Worm (Caenorhabditis elegans) whole organism, young adult: Measurements from ENCODE around the gene Y82E9BR.20.

Source experiments
- B0336.3 ChIP-seq: fragments of 200-800 bp; sonication (Bioruptor generic); IDR thresholded peaks from 2 replicates; pipeline ENCODE4 v1.3.6; 2022; ENCODE audit warnings: missing genetic modification characterization, missing compliant biosample characterization
- C17E4.6 ChIP-seq: fragments of 200-800 bp; sonication (Bioruptor generic); IDR thresholded peaks from 2 replicates; pipeline ENCODE4 v1.3.6; 2022; ENCODE audit warnings: missing genetic modification reagents, missing genetic modification characterization, missing compliant biosample characterization
- D2030.7 ChIP-seq: fragments of 200-800 bp; sonication (Bioruptor generic); IDR thresholded peaks from 2 replicates; pipeline ENCODE4 v1.3.6; 2022; ENCODE audit warnings: missing genetic modification reagents, missing genetic modification characterization, missing compliant biosample characterization
- F39B2.1 ChIP-seq: fragments of 200-800 bp; sonication (Bioruptor generic); IDR thresholded peaks from 2 replicates; pipeline ENCODE4 v1.3.6; 2022; ENCODE audit warnings: missing genetic modification reagents, missing genetic modification characterization, missing compliant biosample characterization
- F55B11.4 ChIP-seq: sonication (generic microtip); optimal IDR thresholded peaks from 2 replicates; lab custom pipeline; 2016; ENCODE audit warnings: missing compliant biosample characterization, missing genetic modification characterization, borderline replicate concordance; ENCODE audit not compliant: insufficient read depth
- Y67H2A.10 ChIP-seq: fragments of 200-800 bp; sonication (Bioruptor generic); conservative IDR thresholded peaks from 2 replicates; pipeline ENCODE4 v1.3.6; 2022; ENCODE audit warnings: missing genetic modification reagents, missing genetic modification characterization, missing compliant biosample characterization
- Y79H2A.3 ChIP-seq: fragments of 200-800 bp; sonication (Bioruptor generic); conservative IDR thresholded peaks from 2 replicates; pipeline ENCODE4 v1.3.6; 2022; ENCODE audit warnings: missing genetic modification reagents, missing genetic modification characterization, missing compliant biosample characterization
- atf-7 ChIP-seq: sonication (generic microtip); optimal IDR thresholded peaks from 2 replicates; lab custom pipeline; 2017; ENCODE audit warnings: mild to moderate bottlenecking, missing genetic modification characterization, missing compliant biosample characterization
- attf-3 ChIP-seq: fragments of 200-800 bp; sonication (Bioruptor generic); conservative IDR thresholded peaks from 2 replicates; pipeline ENCODE4 v1.3.6; 2022; ENCODE audit warnings: missing genetic modification reagents, missing genetic modification characterization, missing compliant biosample characterization
- attf-5 ChIP-seq: fragments of 200-800 bp; sonication (Bioruptor generic); optimal IDR thresholded peaks from 2 replicates; lab custom pipeline; 2018; ENCODE audit warnings: mild to moderate bottlenecking, missing genetic modification characterization, missing compliant biosample characterization
- cebp-2 ChIP-seq: fragments of 200-800 bp; sonication (Bioruptor generic); IDR thresholded peaks from 2 replicates; pipeline ENCODE4 v1.3.6; 2022; ENCODE audit warnings: missing genetic modification characterization, missing compliant biosample characterization
- ceh-91 ChIP-seq: fragments of 200-800 bp; sonication (Bioruptor generic); IDR thresholded peaks from 2 replicates; pipeline ENCODE4 v1.3.6; 2022; ENCODE audit warnings: missing genetic modification reagents, missing genetic modification characterization, missing compliant biosample characterization
- egrh-3 ChIP-seq: fragments of 200-800 bp; sonication (Bioruptor generic); IDR thresholded peaks from 2 replicates; pipeline ENCODE4 v1.3.6; 2022; ENCODE audit warnings: missing genetic modification reagents, missing genetic modification characterization, missing compliant biosample characterization
- ekl-4 ChIP-seq: fragments of 200-800 bp; sonication (Bioruptor generic); IDR thresholded peaks from 2 replicates; pipeline ENCODE4 v1.3.6; 2022; ENCODE audit warnings: missing genetic modification reagents, missing genetic modification characterization, missing compliant biosample characterization
- ets-4 ChIP-seq: fragments of 200-800 bp; sonication (Bioruptor generic); optimal IDR thresholded peaks from 2 replicates; lab custom pipeline; 2018; ENCODE audit warnings: mild to moderate bottlenecking, missing genetic modification characterization, missing compliant biosample characterization
- gei-17 ChIP-seq: fragments of 200-800 bp; sonication (Bioruptor generic); optimal IDR thresholded peaks from 2 replicates; lab custom pipeline; 2018; ENCODE audit warnings: mild to moderate bottlenecking, missing genetic modification characterization, missing compliant biosample characterization
- hlh-26 ChIP-seq: fragments of 200-800 bp; sonication (Bioruptor generic); conservative IDR thresholded peaks from 2 replicates; pipeline ENCODE4 v1.3.6; 2022; ENCODE audit warnings: missing genetic modification reagents, missing genetic modification characterization, missing compliant biosample characterization
- hsf-1 ChIP-seq: fragments of 200-800 bp; sonication (Bioruptor generic); IDR thresholded peaks from 2 replicates; pipeline ENCODE4 v1.3.6; 2022; ENCODE audit warnings: missing genetic modification reagents, missing genetic modification characterization, missing compliant biosample characterization
- let-526 ChIP-seq: fragments of 200-800 bp; sonication (Bioruptor generic); IDR thresholded peaks from 2 replicates; pipeline ENCODE4 v1.3.6; 2022; ENCODE audit warnings: missing genetic modification reagents, missing genetic modification characterization, missing compliant biosample characterization
- lin-26 ChIP-seq: fragments of 200-800 bp; sonication (Bioruptor generic); IDR thresholded peaks from 2 replicates; pipeline ENCODE4 v1.3.6; 2022; ENCODE audit warnings: missing genetic modification reagents, missing genetic modification characterization, missing compliant biosample characterization
- lin-35 ChIP-seq, 3 experiments: fragments of 150-350 bp in 2 of 3; sonication (generic microtip) in 1 of 3; optimal IDR thresholded peaks; 2 replicates each; lab custom pipeline; 2014 to 2018; ENCODE audit warnings: missing biosample characterization in 3 of 3, missing genetic modification characterization in 3 of 3, missing genetic modification reagents in 3 of 3
- lin-40 ChIP-seq: sonication (generic microtip); optimal IDR thresholded peaks from 2 replicates; lab custom pipeline; 2016; ENCODE audit warnings: missing genetic modification characterization, mild to moderate bottlenecking, missing compliant biosample characterization, missing genotype, missing genetic modification reagents
- lsl-1 ChIP-seq: fragments of 200-800 bp; sonication (Bioruptor generic); optimal IDR thresholded peaks from 2 replicates; lab custom pipeline; 2018; ENCODE audit warnings: mild to moderate bottlenecking, missing genetic modification characterization, moderate library complexity, missing compliant biosample characterization
- madf-10 ChIP-seq: sonication (generic microtip); optimal IDR thresholded peaks from 2 replicates; lab custom pipeline; 2016; ENCODE audit warnings: mild to moderate bottlenecking, missing genetic modification characterization, missing compliant biosample characterization
- madf-3 ChIP-seq: fragments of 200-800 bp; sonication (Bioruptor generic); IDR thresholded peaks from 2 replicates; pipeline ENCODE4 v1.3.6; 2022; ENCODE audit warnings: missing genetic modification reagents, missing genetic modification characterization, missing compliant biosample characterization
- madf-6 ChIP-seq: fragments of 200-800 bp; sonication (Bioruptor generic); IDR thresholded peaks from 2 replicates; pipeline ENCODE4 v1.3.6; 2022; ENCODE audit warnings: missing genetic modification reagents, missing genetic modification characterization, missing compliant biosample characterization
- mxl-1 ChIP-seq: sonication (generic microtip); optimal IDR thresholded peaks from 2 replicates; lab custom pipeline; 2016; ENCODE audit warnings: missing genetic modification characterization, missing compliant biosample characterization
- nfya-1 ChIP-seq: sonication (generic microtip); optimal IDR thresholded peaks from 2 replicates; lab custom pipeline; 2017; ENCODE audit warnings: antibody characterized with exemption, missing compliant biosample characterization, missing genetic modification characterization, borderline replicate concordance; ENCODE audit not compliant: insufficient read depth
- nhr-27 ChIP-seq: fragments of 200-800 bp; sonication (Bioruptor generic); optimal IDR thresholded peaks from 2 replicates; lab custom pipeline; 2018; ENCODE audit warnings: mild to moderate bottlenecking, missing genetic modification characterization, moderate library complexity, missing compliant biosample characterization
- nhr-80 ChIP-seq: sonication (generic microtip); optimal IDR thresholded peaks from 2 replicates; lab custom pipeline; 2016; ENCODE audit warnings: missing genetic modification characterization, missing compliant biosample characterization
- pbrm-1 ChIP-seq: fragments of 200-800 bp; sonication (Bioruptor generic); IDR thresholded peaks from 2 replicates; pipeline ENCODE4 v1.3.6; 2022; ENCODE audit warnings: missing genetic modification reagents, missing genetic modification characterization, missing compliant biosample characterization
- snpc-3.4 ChIP-seq: sonication (generic microtip); optimal IDR thresholded peaks from 2 replicates; lab custom pipeline; 2017; ENCODE audit warnings: missing genetic modification characterization, mild to moderate bottlenecking, missing compliant biosample characterization, antibody characterized with exemption, moderate library complexity, missing genotype, missing genetic modification reagents
- snpc-4 ChIP-seq, 5 experiments: fragments of 150-350 bp in 1 of 5; sonication (generic microtip) in 4 of 5; optimal IDR thresholded peaks; 2 replicates each; lab custom pipeline; 2014 to 2018; ENCODE audit warnings: missing genetic modification characterization in 5 of 5, missing biosample characterization in 3 of 5, antibody characterized with exemption in 2 of 5, mild to moderate bottlenecking in 2 of 5, missing compliant biosample characterization in 2 of 5, missing genotype in 2 of 5, moderate library complexity in 2 of 5, missing genetic modification reagents in 1 of 5
- somi-1 ChIP-seq: fragments of 200-800 bp; sonication (Bioruptor generic); optimal IDR thresholded peaks from 2 replicates; lab custom pipeline; 2018; ENCODE audit warnings: mild to moderate bottlenecking, missing genetic modification characterization, missing compliant biosample characterization
- zfh-2 ChIP-seq: fragments of 200-800 bp; sonication (Bioruptor generic); conservative IDR thresholded peaks from 2 replicates; pipeline ENCODE4 v1.3.6; 2022; ENCODE audit warnings: missing genetic modification reagents, missing genetic modification characterization, missing compliant biosample characterization
- ztf-18 ChIP-seq: sonication (generic microtip); optimal IDR thresholded peaks from 2 replicates; lab custom pipeline; 2016; ENCODE audit warnings: missing genotype, mild to moderate bottlenecking, missing genetic modification characterization, missing compliant biosample characterization
- ztf-28 ChIP-seq: fragments of 200-800 bp; sonication (Bioruptor generic); IDR thresholded peaks from 2 replicates; pipeline ENCODE4 v1.3.6; 2022; ENCODE audit warnings: missing genetic modification reagents, missing genetic modification characterization, missing compliant biosample characterization
- ztf-3 ChIP-seq: fragments of 200-800 bp; sonication (Bioruptor generic); optimal IDR thresholded peaks from 2 replicates; lab custom pipeline; 2018; ENCODE audit warnings: mild to moderate bottlenecking, missing genetic modification characterization, missing compliant biosample characterization

Y82E9BR.20 gene

ce11 chrIII:1374355-1374807 lies at the start of gene Y82E9BR.20:
Y82E9BR.20 (plus strand) TSS chrIII:1374405.
- no peak for TF ChIP-seq Y79H2A.3
- TF ChIP-seq madf-6 (GFP tag; lab: Robert Waterston, UW): no peak
- TF ChIP-seq zfh-2 (GFP tag; lab: Robert Waterston, UW): peak; percentile 67
- TF ChIP-seq ztf-3: no peak
- TF ChIP-seq lsl-1 (GFP tag; lab: Kevin White, UChicago): no peak
- TF ChIP-seq hsf-1 (GFP tag; lab: Robert Waterston, UW): no peak
- TF ChIP-seq, all 124 proteins: peak for 1

ce11 chrIII:1324513-1324912 lies 49.7 kb upstream of the Y82E9BR.20 start, which contains the start of gene fbxa-14:
fbxa-14 (minus strand) TSS chrIII:1324613.
- no peak for TF ChIP-seq nhr-80
- TF ChIP-seq madf-3 (GFP tag; lab: Robert Waterston, UW): no peak
- no peak for TF ChIP-seq atf-7 (tag; lab: Kevin White, UChicago)
- no peak for TF ChIP-seq nhr-27 (tag; lab: Kevin White, UChicago)
- TF ChIP-seq cebp-2: no peak
- TF ChIP-seq somi-1 (GFP tag; lab: Kevin White, UChicago): no peak
- no peak for TF ChIP-seq zfh-2 (GFP tag; lab: Robert Waterston, UW)
- no peak for TF ChIP-seq lsl-1 (GFP tag; lab: Kevin White, UChicago)
- no peak for TF ChIP-seq egrh-3 (GFP tag; lab: Robert Waterston, UW)
- no peak for TF ChIP-seq snpc-4 (GFP tag; optimal IDR thresholded peaks at IDR 0.05; lab: Kevin White, UChicago)
- no peak for TF ChIP-seq snpc-4 (tag; optimal IDR thresholded peaks at IDR 0.05; lab: Kevin White, UChicago)
- TF ChIP-seq let-526 (GFP tag; lab: Robert Waterston, UW): no peak
- TF ChIP-seq pbrm-1 (GFP tag; lab: Robert Waterston, UW): no peak
- no peak for TF ChIP-seq ztf-18 (tag; lab: Kevin White, UChicago)
- no peak for TF ChIP-seq F39B2.1 (GFP tag; lab: Robert Waterston, UW)
- TF ChIP-seq snpc-3.4 (tag; lab: Kevin White, UChicago): no peak
- no peak for TF ChIP-seq B0336.3 (GFP tag; lab: Robert Waterston, UW)

- TF ChIP-seq lin-35 (GFP tag; optimal IDR thresholded peaks at IDR 0.05; lab: Kevin White, UChicago) (no peak), Y67H2A.10 (GFP tag; lab: Robert Waterston, UW) (no peak), lin-26 (GFP tag; lab: Robert Waterston, UW) (no peak), ets-4 (GFP tag; lab: Kevin White, UChicago) (no peak), snpc-4 (GFP tag; optimal IDR thresholded peaks at IDR 0.05; lab: Kevin White, UChicago) (no peak), snpc-4 (tag; optimal IDR thresholded peaks at IDR 0.05; lab: Kevin White, UChicago) (no peak), ekl-4 (GFP tag; lab: Robert Waterston, UW) (no peak), attf-5 (GFP tag; lab: Kevin White, UChicago) (no peak), ztf-28 (GFP tag; lab: Robert Waterston, UW) (no peak), D2030.7 (no peak), gei-17 (GFP tag; lab: Kevin White, UChicago) (no peak), ceh-91 (GFP tag; lab: Robert Waterston, UW) (no peak), hlh-26 (GFP tag; lab: Robert Waterston, UW) (no peak), mxl-1 (tag; lab: Kevin White, UChicago) (no peak), C17E4.6 (GFP tag; lab: Robert Waterston, UW) (no peak), attf-3 (GFP tag; lab: Robert Waterston, UW) (no peak), egrh-3 (GFP tag; lab: Robert Waterston, UW) (no peak), F55B11.4 (no peak), madf-10 (tag; lab: Kevin White, UChicago) (no peak), nfya-1 (tag; lab: Kevin White, UChicago) (no peak), lin-40 (no peak)
Observed at ce11 chrIII:1326490-1326889, 47.7 kb upstream of the Y82E9BR.20 start, which contains the start of gene Y82E9BL.18. Y82E9BL.18 (plus strand) TSS chrIII:1326790.
